Worm (Caenorhabditis elegans): ENCODE data around the gene smi-1.

DNA sequence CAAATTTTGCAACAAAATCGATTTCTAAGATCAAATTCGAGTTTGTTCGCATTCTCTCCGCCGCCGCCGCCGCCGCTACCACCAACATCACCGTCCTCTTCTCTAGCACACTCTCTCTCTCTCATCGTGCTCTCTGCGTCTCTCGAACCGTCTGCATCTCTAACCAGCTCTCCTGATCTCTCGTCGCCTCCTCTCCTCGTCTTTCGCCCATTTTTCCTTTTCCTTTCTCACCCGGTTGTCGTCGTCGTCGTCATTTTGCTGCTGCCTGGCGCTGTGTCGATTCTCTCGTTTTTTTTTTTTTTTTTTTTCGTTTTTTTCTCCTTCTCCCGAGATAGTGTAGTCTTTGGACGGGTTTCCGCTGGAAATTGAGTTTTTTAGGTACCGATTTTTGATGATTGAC is 48.3 kb downstream of the smi-1 start:
- TF ChIP-seq pros-1 (tag; optimal IDR thresholded peaks at IDR 0.05): peak; percentile 81
- TF ChIP-seq pha-4 (tag; optimal IDR thresholded peaks at IDR 0.05): no peak
- TF ChIP-seq ama-1 (optimal IDR thresholded peaks at IDR 0.05): no peak
- TF ChIP-seq unc-42 (tag; optimal IDR thresholded peaks at IDR 0.05): peak; percentile 52
- no peak for TF ChIP-seq K02D7.2 (tag; optimal IDR thresholded peaks at IDR 0.05)
- TF ChIP-seq sox-4 (tag; optimal IDR thresholded peaks at IDR 0.05): no peak
- no peak for TF ChIP-seq pax-1 (tag; optimal IDR thresholded peaks at IDR 0.05)
- peak; percentile 84 for TF ChIP-seq ceh-31 (tag; optimal IDR thresholded peaks at IDR 0.05)
- TF ChIP-seq C08G9.2 (tag; optimal IDR thresholded peaks at IDR 0.05): peak; percentile 45

Data from whole organism, late embryonic.